Fruit fly (Drosophila melanogaster) whole organism, adult: ENCODE data around the gene Fancm.

Source experiments
- CG12768 ChIP-seq: fragments of 200-800 bp; sonication (Bioruptor generic); optimal IDR thresholded peaks from 2 replicates; lab custom pipeline; 2017; ENCODE audit warnings: missing biosample characterization, missing genetic modification characterization, mild to moderate bottlenecking, moderate library complexity, missing genetic modification reagents
- CG14711 ChIP-seq: fragments of 200-800 bp; sonication (Bioruptor generic); optimal IDR thresholded peaks from 2 replicates; lab custom pipeline; 2018; ENCODE audit warnings: missing biosample characterization, mild to moderate bottlenecking, missing genetic modification characterization, moderate library complexity
- CG1620 ChIP-seq: fragments of 200-800 bp; sonication (Bioruptor generic); optimal IDR thresholded peaks from 2 replicates; lab custom pipeline; 2016; ENCODE audit warnings: missing biosample characterization, missing genetic modification characterization
- CG5204 ChIP-seq: fragments of 200-800 bp; sonication (Bioruptor generic); optimal IDR thresholded peaks from 2 replicates; lab custom pipeline; 2016; ENCODE audit warnings: missing biosample characterization, missing genetic modification characterization
- CG7101 ChIP-seq: fragments of 200-800 bp; sonication (Bioruptor generic); optimal IDR thresholded peaks from 2 replicates; lab custom pipeline; 2018; ENCODE audit warnings: missing biosample characterization, mild to moderate bottlenecking, missing genetic modification characterization, moderate library complexity
- Hr96 ChIP-seq: fragments of 200-800 bp; sonication (Bioruptor generic); optimal IDR thresholded peaks from 2 replicates; lab custom pipeline; 2016; ENCODE audit warnings: missing biosample characterization, missing genetic modification characterization
- bab1 ChIP-seq: fragments of 200-800 bp; sonication (Bioruptor generic); optimal IDR thresholded peaks from 3 replicates; lab custom pipeline; 2019; ENCODE audit warnings: missing biosample characterization, mild to moderate bottlenecking, missing genetic modification characterization, moderate library complexity
- kay ChIP-seq: fragments of 200-800 bp; sonication (Bioruptor generic); peaks from one replicate; lab custom pipeline; 2016; ENCODE audit warnings: missing biosample characterization, missing genetic modification characterization, borderline replicate concordance
- ovo ChIP-seq: fragments of 200-800 bp; sonication (Bioruptor generic); optimal IDR thresholded peaks from 2 replicates; lab custom pipeline; 2016; ENCODE audit warnings: missing biosample characterization, missing genetic modification characterization
- pad ChIP-seq: fragments of 200-800 bp; sonication (Bioruptor generic); optimal IDR thresholded peaks from 3 replicates; lab custom pipeline; 2017; ENCODE audit warnings: missing biosample characterization, missing genetic modification characterization, mild to moderate bottlenecking, moderate library complexity, missing genetic modification reagents
- tj ChIP-seq: fragments of 200-800 bp; sonication (Bioruptor generic); optimal IDR thresholded peaks from 3 replicates; lab custom pipeline; 2017; ENCODE audit warnings: missing biosample characterization, mild to moderate bottlenecking, missing genetic modification characterization, moderate library complexity
- toe ChIP-seq: fragments of 200-800 bp; sonication (Bioruptor generic); optimal IDR thresholded peaks from 2 replicates; lab custom pipeline; 2016; ENCODE audit warnings: missing biosample characterization, missing genetic modification characterization

- TF ChIP-seq CG5204 (GFP tag; lab: Kevin White, UChicago) (no peak), CG7101 (tag; lab: Kevin White, UChicago) (no peak), Hr96 (GFP tag; lab: Kevin White, UChicago) (no peak), toe (GFP tag; lab: Kevin White, UChicago) (no peak), bab1 (GFP tag; lab: Kevin White, UChicago) (no peak), kay (GFP tag; lab: Kevin White, UChicago) (no peak), CG12768 (GFP tag; lab: Kevin White, UChicago) (no peak), CG14711 (tag; lab: Kevin White, UChicago) (no peak), tj (GFP tag; lab: Kevin White, UChicago) (no peak), CG1620 (GFP tag; lab: Kevin White, UChicago) (no peak), ovo (GFP tag; lab: Kevin White, UChicago) (no peak), pad (GFP tag; lab: Kevin White, UChicago) (no peak)
These were observed 10.9 kb upstream of the Fancm start for dm6 chr3R:21471179-21471578.
